Worm (Caenorhabditis elegans): ENCODE data around the gene sta-1.

sta-1 gene

DNA sequence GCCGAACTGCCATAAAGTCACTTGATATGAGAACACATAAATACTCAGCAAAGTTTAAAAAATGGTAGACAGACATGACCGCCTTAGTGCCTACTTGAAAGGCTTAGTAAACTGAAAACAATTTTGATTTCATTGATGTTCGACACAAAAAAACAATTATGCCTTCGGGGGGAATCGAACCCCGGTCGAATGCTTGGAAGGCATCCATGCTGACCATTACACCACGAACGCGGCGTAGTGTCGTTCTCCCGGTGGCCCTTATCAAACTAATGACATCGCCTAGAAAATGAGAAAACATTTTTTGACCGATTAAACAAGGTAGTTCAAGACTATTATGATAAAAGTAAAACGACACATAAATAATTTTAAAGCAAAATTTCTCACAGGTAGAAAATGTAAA is 20.1 kb downstream of the sta-1 start (continued):
- TF ChIP-seq mxl-1 (tag; optimal IDR thresholded peaks at IDR 0.05) (peak; percentile 12), ama-1 (optimal IDR thresholded peaks at IDR 0.05) (no peak), ama-1 (GFP tag; optimal IDR thresholded peaks at IDR 0.05) (peak in 1 of 2 experiments; percentile 70), rpc-1 (optimal IDR thresholded peaks at IDR 0.05) (peak; percentile 69), rpc-1 (tag; optimal IDR thresholded peaks at IDR 0.05) (peak; percentile 83), die-1 (tag; optimal IDR thresholded peaks at IDR 0.05) (peak; percentile 76), D2030.7 (GFP tag; IDR thresholded peaks at IDR 0.05) (peak; percentile 46; the same call in 1 of the 2 replicates), madf-10 (tag; optimal IDR thresholded peaks at IDR 0.05) (peak; percentile 31), hmg-1.2 (GFP tag; IDR thresholded peaks at IDR 0.05) (peak; percentile 53), F49E8.2 (tag; optimal IDR thresholded peaks at IDR 0.05; ENCODE audit: insufficient read depth) (peak; percentile 2)

DNA sequence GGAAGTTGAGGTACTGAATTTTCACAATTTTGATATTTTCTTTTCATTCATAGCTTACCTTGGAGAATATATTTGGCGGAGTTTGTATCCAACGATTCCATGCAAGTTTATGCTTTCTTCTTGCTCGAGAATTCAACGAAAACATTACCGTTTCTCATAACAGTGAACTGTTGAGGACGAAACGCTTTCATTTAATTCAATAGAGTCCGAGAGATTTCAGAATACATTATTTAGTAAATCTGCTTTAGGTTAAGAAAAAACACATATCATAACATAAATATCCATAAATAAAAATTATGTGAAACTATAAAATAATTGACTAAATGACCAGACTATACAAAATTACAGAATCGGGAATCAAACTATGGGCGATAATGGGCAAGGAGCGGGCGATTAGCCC is 30.4 kb downstream of the sta-1 start, which contains the start of gene Y51H4A.941:
Y51H4A.941 (minus strand) TSS at position 101 of the 400 bp plus-strand sequence.
- no peak for TF ChIP-seq lin-26 (GFP tag; IDR thresholded peaks at IDR 0.05)
- TF ChIP-seq ceh-58 (GFP tag; IDR thresholded peaks at IDR 0.05): no peak
- no peak for TF ChIP-seq F10E7.11 (tag; optimal IDR thresholded peaks at IDR 0.05)
- TF ChIP-seq hmg-20 (GFP tag; IDR thresholded peaks at IDR 0.05): no peak
- TF ChIP-seq Y56A3A.18 (GFP tag; IDR thresholded peaks at IDR 0.05): no peak
- no peak for TF ChIP-seq snpc-3.4 (tag; optimal IDR thresholded peaks at IDR 0.05)
- TF ChIP-seq K12H6.12 (tag; optimal IDR thresholded peaks at IDR 0.05): no peak
- TF ChIP-seq B0035.1 (tag; optimal IDR thresholded peaks at IDR 0.05): no peak
- no peak for TF ChIP-seq ets-4 (GFP tag; optimal IDR thresholded peaks at IDR 0.05)
- no peak for TF ChIP-seq madf-3 (GFP tag; IDR thresholded peaks at IDR 0.05)

DNA sequence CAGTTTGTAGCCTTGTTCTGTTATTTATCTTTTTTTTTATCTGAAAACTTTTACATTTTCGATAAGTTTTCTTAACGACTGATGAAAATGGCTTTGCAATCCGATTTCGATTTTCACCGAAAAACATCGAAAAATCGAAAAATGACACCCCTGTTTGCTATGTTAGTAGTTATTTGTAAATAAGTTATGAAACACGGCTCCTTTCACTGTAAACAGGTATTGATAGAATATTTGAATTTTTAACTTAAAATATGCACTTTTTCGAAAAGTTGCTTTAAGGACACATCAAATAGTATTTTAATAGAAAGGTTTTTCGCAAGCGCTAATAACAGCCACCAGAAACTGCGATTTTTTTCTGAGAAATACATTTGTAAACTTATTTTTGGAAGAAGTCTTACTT is 32.3 kb downstream of the sta-1 start:
- TF ChIP-seq attf-6 (GFP tag; IDR thresholded peaks at IDR 0.05): peak; percentile 66
- TF ChIP-seq nfyb-1 (GFP tag; IDR thresholded peaks at IDR 0.05): no peak
- TF ChIP-seq snpc-4 (GFP tag; optimal IDR thresholded peaks at IDR 0.05): no peak
- peak in 2 of 4 experiments; percentile 49 to 58 for TF ChIP-seq snpc-4 (tag; optimal IDR thresholded peaks at IDR 0.05)

- TF ChIP-seq egrh-3 (GFP tag; IDR thresholded peaks at IDR 0.05) (no peak), attf-6 (GFP tag; IDR thresholded peaks at IDR 0.05) (peak; percentile 54; the same call in 1 of the 2 replicates), lir-1 (GFP tag; conservative IDR thresholded peaks at IDR 0.05) (no peak), bed-2 (GFP tag; IDR thresholded peaks at IDR 0.05) (no peak), ztf-6 (GFP tag; IDR thresholded peaks at IDR 0.05) (no peak), snpc-4 (GFP tag; optimal IDR thresholded peaks at IDR 0.05) (no peak), snpc-4 (tag; optimal IDR thresholded peaks at IDR 0.05) (peak in 3 of 4 experiments; percentile 26 to 58 (median 33)), sea-2 (GFP tag; IDR thresholded peaks at IDR 0.05) (no peak), hmg-1.2 (GFP tag; IDR thresholded peaks at IDR 0.05) (no peak)
Measured at ce11 chrIV:16706950-16707349, 42.8 kb downstream of the sta-1 start.

DNA sequence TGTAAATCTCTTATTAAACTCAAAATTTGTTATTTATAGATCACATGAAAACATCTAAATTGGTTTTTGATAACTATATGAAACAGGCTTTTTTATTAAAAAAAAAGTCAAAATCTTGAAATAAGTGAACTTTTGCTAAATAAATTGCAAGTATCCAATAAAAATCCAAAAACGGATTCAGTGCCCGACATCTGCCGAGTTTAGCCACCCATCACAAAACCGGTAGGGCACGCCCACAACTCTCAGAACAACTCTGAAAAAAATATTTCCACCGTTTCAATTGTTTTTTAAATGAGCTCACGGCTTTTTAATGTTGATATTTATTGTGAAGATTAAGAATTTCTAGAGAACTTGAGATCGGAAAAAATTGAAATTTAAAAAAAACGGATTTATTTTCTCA is 45.6 kb downstream of the sta-1 start:
- no peak for TF ChIP-seq snpc-4 (GFP tag; optimal IDR thresholded peaks at IDR 0.05)
- peak in 3 of 4 experiments; percentile 58 to 77 (median 60) for TF ChIP-seq snpc-4 (tag; optimal IDR thresholded peaks at IDR 0.05)
- TF ChIP-seq attf-6 (GFP tag; IDR thresholded peaks at IDR 0.05): 0 out of 2 replicates have a peak, but pooled peaks have one; percentile 20
- no peak for TF ChIP-seq pha-4 (tag; optimal IDR thresholded peaks at IDR 0.05)
- no peak for TF ChIP-seq nhr-90 (tag; optimal IDR thresholded peaks at IDR 0.05)

- TF ChIP-seq dox-1 (GFP tag; IDR thresholded peaks at IDR 0.05): no peak
- no peak for TF ChIP-seq snpc-4 (GFP tag; optimal IDR thresholded peaks at IDR 0.05)
- TF ChIP-seq snpc-4 (tag; optimal IDR thresholded peaks at IDR 0.05): peak in 2 of 4 experiments; percentile 71 to 77
- TF ChIP-seq Y79H2A.3 (GFP tag; conservative IDR thresholded peaks at IDR 0.05): no peak
- no peak for TF ChIP-seq tlf-1 (GFP tag; optimal IDR thresholded peaks at IDR 0.05)
- TF ChIP-seq attf-6 (GFP tag; IDR thresholded peaks at IDR 0.05): peak; percentile 80; the same call in 1 of the 2 replicates
Measured at ce11 chrIV:16710312-16710711, 46.2 kb downstream of the sta-1 start.

Measured in whole organism, young adult.